Fruit fly (Drosophila melanogaster) whole organism, embryonic: ENCODE results near the gene CG17036.

Source experiments
- ATbp ChIP-seq: fragments of 200-800 bp; sonication (Bioruptor generic); optimal IDR thresholded peaks from 2 replicates; lab custom pipeline; 2017; ENCODE audit warnings: missing biosample characterization, mild to moderate bottlenecking, missing genetic modification characterization, missing genetic modification reagents
- Adf1 ChIP-seq: fragments of 200-800 bp; sonication (Bioruptor generic); IDR thresholded peaks from 2 replicates; pipeline ENCODE4 v1.3.6; 2022; ENCODE audit warnings: missing biosample characterization, missing genetic modification characterization
- B-H1 ChIP-seq: fragments of 200-800 bp; sonication (Bioruptor generic); IDR thresholded peaks from 3 replicates; pipeline ENCODE4 v1.3.6; 2022; ENCODE audit warnings: missing biosample characterization, missing genetic modification characterization
- Bteb2 ChIP-seq: fragments of 200-800 bp; sonication (Bioruptor generic); optimal IDR thresholded peaks from 2 replicates; lab custom pipeline; 2016; ENCODE audit warnings: missing biosample characterization, missing genetic modification characterization
- CG12659 ChIP-seq: fragments of 200-800 bp; sonication (Bioruptor generic); optimal IDR thresholded peaks from 3 replicates; lab custom pipeline; 2017; ENCODE audit warnings: mild to moderate bottlenecking, missing biosample characterization, missing genetic modification reagents, missing genetic modification characterization
- CG12942 ChIP-seq: fragments of 200-800 bp; sonication (Bioruptor generic); optimal IDR thresholded peaks from 3 replicates; lab custom pipeline; 2016; ENCODE audit warnings: missing biosample characterization, missing genetic modification characterization
- CG13287 ChIP-seq: fragments of 200-800 bp; sonication (Bioruptor generic); IDR thresholded peaks from 2 replicates; pipeline ENCODE4 v1.3.6; 2022; ENCODE audit warnings: missing biosample characterization, missing genetic modification characterization; ENCODE audit not compliant: partially characterized antibody
- CG13624 ChIP-seq: fragments of 200-800 bp; sonication (Bioruptor generic); optimal IDR thresholded peaks from 2 replicates; lab custom pipeline; 2016; ENCODE audit warnings: missing biosample characterization, missing genetic modification characterization
- CG14860 ChIP-seq: fragments of 200-800 bp; sonication (Bioruptor generic); IDR thresholded peaks from 3 replicates; pipeline ENCODE4 v1.3.6; 2022; ENCODE audit warnings: missing biosample characterization, missing genetic modification characterization; ENCODE audit not compliant: partially characterized antibody
- CG17385 ChIP-seq: fragments of 200-800 bp; sonication (Bioruptor generic); optimal IDR thresholded peaks from 3 replicates; lab custom pipeline; 2018; ENCODE audit warnings: missing biosample characterization, mild to moderate bottlenecking, missing genetic modification characterization
- CG33213 ChIP-seq: fragments of 200-800 bp; sonication (Bioruptor generic); optimal IDR thresholded peaks from 3 replicates; lab custom pipeline; 2016; ENCODE audit warnings: missing biosample characterization, missing genetic modification characterization
- CG34224 ChIP-seq: fragments of 200-800 bp; sonication (Bioruptor generic); IDR thresholded peaks from 3 replicates; pipeline ENCODE4 v1.3.6; 2022; ENCODE audit warnings: missing biosample characterization, missing genetic modification characterization; ENCODE audit not compliant: partially characterized antibody
- CG34376 ChIP-seq: fragments of 200-800 bp; sonication (Bioruptor generic); optimal IDR thresholded peaks from 2 replicates; lab custom pipeline; 2018; ENCODE audit warnings: missing biosample characterization, mild to moderate bottlenecking, missing genetic modification characterization
- CG6765 ChIP-seq: fragments of 200-800 bp; sonication (Bioruptor generic); optimal IDR thresholded peaks from 3 replicates; lab custom pipeline; 2017; ENCODE audit warnings: missing biosample characterization, mild to moderate bottlenecking, missing genetic modification characterization
- CG7963 ChIP-seq: fragments of 200-800 bp; sonication (Bioruptor generic); IDR thresholded peaks from 3 replicates; pipeline ENCODE4 v1.3.6; 2022; ENCODE audit warnings: missing biosample characterization, missing genetic modification characterization; ENCODE audit not compliant: partially characterized antibody
- CG9215 ChIP-seq: fragments of 200-800 bp; sonication (Bioruptor generic); IDR thresholded peaks from 2 replicates; pipeline ENCODE4 v1.3.6; 2022; ENCODE audit warnings: missing biosample characterization, missing genetic modification characterization
- Dll ChIP-seq: fragments of 200-800 bp; sonication (Bioruptor generic); IDR thresholded peaks from 4 replicates; pipeline ENCODE4 v1.3.6; 2022; ENCODE audit warnings: missing biosample characterization, missing genetic modification characterization; ENCODE audit not compliant: partially characterized antibody
- Dref ChIP-seq: fragments of 200-800 bp; sonication (Bioruptor generic); IDR thresholded peaks from 2 replicates; pipeline ENCODE4 v1.3.6; 2022; ENCODE audit warnings: missing biosample characterization, missing genetic modification characterization
- E2f2 ChIP-seq: fragments of 200-800 bp; sonication (Bioruptor generic); IDR thresholded peaks from 2 replicates; pipeline ENCODE4 v1.3.6; 2022; ENCODE audit warnings: missing biosample characterization, missing genetic modification characterization
- HmgZ ChIP-seq: fragments of 200-800 bp; sonication (Bioruptor generic); optimal IDR thresholded peaks from 2 replicates; lab custom pipeline; 2018; ENCODE audit warnings: missing biosample characterization, mild to moderate bottlenecking, missing genetic modification characterization
- Hmr ChIP-seq: fragments of 200-800 bp; sonication (Bioruptor generic); optimal IDR thresholded peaks from 3 replicates; lab custom pipeline; 2017; ENCODE audit warnings: mild to moderate bottlenecking, missing biosample characterization, missing genetic modification reagents, missing genetic modification characterization
- Hr78 ChIP-seq, 2 experiments: fragments of 200-800 bp in 1 of 2; fragments of >200 bp in 1 of 2; sonication (Bioruptor generic) in 1 of 2; optimal IDR thresholded peaks; 2 replicates each; lab custom pipeline; 2017 to 2019; ENCODE audit warnings: missing biosample characterization in 2 of 2, missing genetic modification characterization in 2 of 2, mild to moderate bottlenecking in 1 of 2, moderate library complexity in 1 of 2
- Hsf ChIP-seq: fragments of 200-800 bp; sonication (Bioruptor generic); optimal IDR thresholded peaks from 3 replicates; lab custom pipeline; 2016; ENCODE audit warnings: missing biosample characterization, missing genetic modification characterization
- MBD-R2 ChIP-seq: fragments of 200-800 bp; sonication (Bioruptor generic); IDR thresholded peaks from 2 replicates; pipeline ENCODE4 v1.3.6; 2022; ENCODE audit warnings: missing biosample characterization, missing genetic modification characterization
- Mad ChIP-seq: fragments of 200-800 bp; sonication (Bioruptor generic); optimal IDR thresholded peaks from 2 replicates; lab custom pipeline; 2016; ENCODE audit warnings: missing biosample characterization, missing genetic modification characterization
- Med ChIP-seq: fragments of 200-800 bp; sonication (Bioruptor generic); peaks from one replicate; lab custom pipeline; 2016; ENCODE audit warnings: missing biosample characterization, missing genetic modification characterization, mild to moderate bottlenecking, inconsistent platforms, moderate library complexity
- Myb ChIP-seq: fragments of 200-800 bp; sonication (Bioruptor generic); optimal IDR thresholded peaks from 2 replicates; lab custom pipeline; 2016; ENCODE audit warnings: missing biosample characterization, missing genetic modification characterization
- Neu2 ChIP-seq: fragments of 200-800 bp; sonication (Bioruptor generic); optimal IDR thresholded peaks from 3 replicates; lab custom pipeline; 2016; ENCODE audit warnings: missing biosample characterization, missing genetic modification characterization, borderline replicate concordance
- Oaz ChIP-seq: fragments of 200-800 bp; sonication (Bioruptor generic); IDR thresholded peaks from 2 replicates; pipeline ENCODE4 v1.3.6; 2022; ENCODE audit warnings: missing biosample characterization, missing genetic modification characterization
- Poxn ChIP-seq: fragments of 200-800 bp; sonication (Bioruptor generic); IDR thresholded peaks from 2 replicates; pipeline ENCODE4 v1.3.6; 2022; ENCODE audit warnings: missing biosample characterization, missing genetic modification characterization
- Sry-β ChIP-seq: fragments of 200-800 bp; sonication (Bioruptor generic); optimal IDR thresholded peaks from 2 replicates; lab custom pipeline; 2018; ENCODE audit warnings: missing biosample characterization, mild to moderate bottlenecking, missing genetic modification characterization, moderate library complexity
- Stat92E ChIP-seq, 3 experiments: fragments of >200 bp in 2 of 3; fragments of 200-800 bp in 1 of 3; sonication (Bioruptor generic) in 1 of 3; optimal IDR thresholded peaks; 2 replicates each; lab custom pipeline; 2017 to 2019; ENCODE audit warnings: missing biosample characterization in 3 of 3, missing genetic modification characterization in 3 of 3, mild to moderate bottlenecking in 1 of 3, moderate library complexity in 1 of 3
- Usf ChIP-seq: fragments of 200-800 bp; sonication (Bioruptor generic); optimal IDR thresholded peaks from 2 replicates; lab custom pipeline; 2017; ENCODE audit warnings: missing genotype, missing biosample characterization, missing genetic modification characterization
- ab ChIP-seq: fragments of 200-800 bp; sonication (Bioruptor generic); optimal IDR thresholded peaks from 2 replicates; lab custom pipeline; 2016; ENCODE audit warnings: missing biosample characterization, missing genetic modification characterization
- ac ChIP-seq: fragments of 200-800 bp; sonication (Bioruptor generic); optimal IDR thresholded peaks from 3 replicates; lab custom pipeline; 2017; ENCODE audit warnings: missing biosample characterization, mild to moderate bottlenecking, missing genetic modification characterization
- cato ChIP-seq: fragments of 200-800 bp; sonication (Bioruptor generic); optimal IDR thresholded peaks from 2 replicates; lab custom pipeline; 2016; ENCODE audit warnings: missing biosample characterization, missing genetic modification characterization, borderline replicate concordance
- fu2 ChIP-seq: fragments of 200-800 bp; sonication (Bioruptor generic); optimal IDR thresholded peaks from 2 replicates; lab custom pipeline; 2016; ENCODE audit warnings: missing biosample characterization, missing genetic modification characterization
- h ChIP-seq: fragments of >200 bp; optimal IDR thresholded peaks from 2 replicates; lab custom pipeline; 2017
- ind ChIP-seq: fragments of 200-800 bp; sonication (Bioruptor generic); optimal IDR thresholded peaks from 3 replicates; lab custom pipeline; 2016; ENCODE audit warnings: missing biosample characterization, missing genetic modification characterization
- jigr1 ChIP-seq: fragments of 200-800 bp; sonication (Bioruptor generic); IDR thresholded peaks from 3 replicates; pipeline ENCODE4 v1.3.6; 2022; ENCODE audit warnings: missing biosample characterization, missing genetic modification characterization
- ken ChIP-seq: fragments of 200-800 bp; sonication (Bioruptor generic); IDR thresholded peaks from 3 replicates; pipeline ENCODE4 v1.3.6; 2022; ENCODE audit warnings: missing biosample characterization, missing genetic modification characterization
- kni ChIP-seq: fragments of 200-800 bp; sonication (Bioruptor generic); optimal IDR thresholded peaks from 3 replicates; lab custom pipeline; 2017; ENCODE audit warnings: mild to moderate bottlenecking, missing biosample characterization, missing genetic modification reagents, missing genetic modification characterization
- knrl ChIP-seq: fragments of 200-800 bp; sonication (Bioruptor generic); IDR thresholded peaks from 3 replicates; pipeline ENCODE4 v1.3.6; 2022; ENCODE audit warnings: missing biosample characterization, missing genetic modification characterization; ENCODE audit not compliant: partially characterized antibody
- mam ChIP-seq: fragments of 200-800 bp; sonication (Bioruptor generic); optimal IDR thresholded peaks from 3 replicates; lab custom pipeline; 2016; ENCODE audit warnings: missing biosample characterization, missing genetic modification characterization
- peb ChIP-seq: fragments of 200-800 bp; sonication (Bioruptor generic); IDR thresholded peaks from 2 replicates; pipeline ENCODE4 v1.3.6; 2022; ENCODE audit warnings: missing biosample characterization, missing genetic modification characterization
- phol ChIP-seq: fragments of 200-800 bp; sonication (Bioruptor generic); optimal IDR thresholded peaks from 3 replicates; lab custom pipeline; 2018; ENCODE audit warnings: missing biosample characterization, mild to moderate bottlenecking, missing genetic modification characterization, moderate library complexity
- shn ChIP-seq: fragments of 200-800 bp; sonication (Bioruptor generic); optimal IDR thresholded peaks from 3 replicates; lab custom pipeline; 2016; ENCODE audit warnings: missing biosample characterization, missing genetic modification characterization
- tna ChIP-seq: fragments of 200-800 bp; sonication (Bioruptor generic); IDR thresholded peaks from 2 replicates; pipeline ENCODE4 v1.3.6; 2022; ENCODE audit warnings: missing biosample characterization, missing genetic modification characterization; ENCODE audit not compliant: partially characterized antibody
- unpg ChIP-seq: fragments of 200-800 bp; sonication (Bioruptor generic); optimal IDR thresholded peaks from 3 replicates; lab custom pipeline; 2018; ENCODE audit warnings: missing biosample characterization, mild to moderate bottlenecking, missing genetic modification characterization, moderate library complexity
- vfl ChIP-seq: fragments of 200-800 bp; sonication (Bioruptor generic); optimal IDR thresholded peaks from 2 replicates; lab custom pipeline; 2016; ENCODE audit warnings: missing biosample characterization, missing genetic modification characterization

Gene CG17036

DNA sequence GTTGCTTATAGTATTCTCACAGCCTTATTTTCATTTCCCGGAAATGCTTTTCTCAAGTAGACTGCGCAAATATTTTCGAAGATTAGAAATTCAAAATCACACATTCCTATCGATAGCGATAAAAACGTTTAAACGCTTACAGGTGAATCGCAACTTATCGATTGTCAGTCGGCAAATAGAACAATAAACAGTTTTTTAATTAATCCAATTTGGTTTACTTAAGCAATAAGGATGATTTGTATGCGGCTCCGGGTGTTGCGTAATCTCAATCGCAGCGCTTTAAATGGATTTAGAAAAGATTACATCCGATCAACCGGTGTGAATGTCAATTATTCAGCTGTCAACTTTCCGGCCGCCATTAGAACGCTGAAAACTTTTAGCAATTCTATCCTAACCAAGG lies 7.0 kb upstream of the CG17036 start, which contains the start of the genes CG6180 and CG15484 (continued):
- TF ChIP-seq CG13287 (GFP tag; lab: Robert Waterston, UW) (peak; percentile 63), CG6765 (GFP tag; lab: Kevin White, UChicago) (no peak), unpg (GFP tag; lab: Kevin White, UChicago) (no peak), Mad (GFP tag; lab: Kevin White, UChicago) (no peak), HmgZ (tag; lab: Kevin White, UChicago) (no peak), CG12942 (no peak), Neu2 (GFP tag; lab: Kevin White, UChicago) (no peak), CG13624 (GFP tag; lab: Kevin White, UChicago) (no peak), ATbp (GFP tag; lab: Kevin White, UChicago) (no peak), fu2 (GFP tag; lab: Kevin White, UChicago) (no peak), ind (no peak), knrl (GFP tag; lab: Robert Waterston, UW) (peak; percentile 34; the same call in 1 of the 3 replicates), jigr1 (GFP tag; lab: Robert Waterston, UW) (no peak), Sry-β (GFP tag; lab: Kevin White, UChicago) (peak; percentile 23), Dref (GFP tag; lab: Robert Waterston, UW) (peak; percentile 70), CG34224 (GFP tag; lab: Robert Waterston, UW) (peak; percentile 48; the same call in 2 of the 3 replicates), phol (peak; percentile 89), MBD-R2 (GFP tag; lab: Robert Waterston, UW) (peak; percentile 54), Hmr (GFP tag; lab: Kevin White, UChicago) (no peak), CG33213 (GFP tag; lab: Kevin White, UChicago) (no peak), mam (no peak), CG9215 (GFP tag; lab: Robert Waterston, UW) (no peak), kni (GFP tag; lab: Kevin White, UChicago) (no peak), E2f2 (GFP tag; lab: Robert Waterston, UW) (peak; percentile 81), Adf1 (GFP tag; lab: Robert Waterston, UW) (no peak), CG14860 (GFP tag; lab: Robert Waterston, UW) (0 out of 3 replicates have a peak, but pooled peaks have one; percentile 21), Stat92E (GFP tag; optimal IDR thresholded peaks at IDR 0.05; lab: Kevin White, UChicago) (peak in 1 of 3 experiments; percentile 52), Med (GFP tag; lab: Kevin White, UChicago) (peak; percentile 83), tna (GFP tag; lab: Robert Waterston, UW) (no peak), Poxn (GFP tag; lab: Robert Waterston, UW) (no peak), Usf (GFP tag; lab: Kevin White, UChicago) (no peak), ab (GFP tag; lab: Kevin White, UChicago) (no peak), ac (no peak), h (no peak), Hr78 (GFP tag; optimal IDR thresholded peaks at IDR 0.05; lab: Kevin White, UChicago) (no peak), peb (no peak), cato (no peak), Dll (peak; percentile 59; the same call in 2 of the 4 replicates), B-H1 (no peak), ken (GFP tag; lab: Robert Waterston, UW) (no peak), vfl (GFP tag; lab: Kevin White, UChicago) (no peak), CG34376 (peak; percentile 12), Bteb2 (GFP tag; lab: Kevin White, UChicago) (no peak), Hsf (GFP tag; lab: Kevin White, UChicago) (no peak), CG7963 (GFP tag; lab: Robert Waterston, UW) (0 out of 3 replicates have a peak, but pooled peaks have one; percentile 15), Oaz (GFP tag; lab: Robert Waterston, UW) (no peak), CG17385 (GFP tag; lab: Kevin White, UChicago) (peak; percentile 22), CG12659 (GFP tag; lab: Kevin White, UChicago) (peak; percentile 40), Myb (GFP tag; lab: Kevin White, UChicago) (peak; percentile 74), shn (no peak)
